Worm (Caenorhabditis elegans): Measurements from ENCODE around the gene cdh-9.

DNA sequence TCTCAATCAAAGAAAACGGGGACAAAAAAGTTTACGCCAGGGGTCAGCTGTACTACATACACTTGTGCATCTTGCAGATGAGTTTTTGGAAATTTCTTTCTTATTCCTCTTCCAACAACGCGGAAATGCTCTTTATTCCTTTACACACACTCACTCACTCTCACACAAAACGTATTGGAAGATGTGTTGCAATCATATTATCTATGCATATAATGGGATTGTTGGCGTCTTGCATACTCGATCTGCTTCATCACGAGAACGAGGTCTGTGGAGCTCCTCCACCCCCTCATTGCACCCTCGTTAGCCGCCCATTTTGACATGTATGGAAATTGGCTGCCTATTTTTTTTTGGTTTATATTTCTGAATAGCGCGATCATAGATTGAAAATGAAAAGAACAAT lies 53.7 kb downstream of the cdh-9 start:
- no peak for TF ChIP-seq lsy-2 (tag; optimal IDR thresholded peaks at IDR 0.05)
- no peak for TF ChIP-seq ama-1 (optimal IDR thresholded peaks at IDR 0.05)
- TF ChIP-seq blmp-1 (tag; optimal IDR thresholded peaks at IDR 0.05; ENCODE audit: insufficient read depth): no peak
- no peak for TF ChIP-seq elt-3 (tag; optimal IDR thresholded peaks at IDR 0.05)

All from whole organism, L2 larva.